Fruit fly (Drosophila melanogaster) whole organism, wandering third instar larva: Measurements from ENCODE around the gene Lectin-galC1.

ENCODE experiments used
- Abd-B ChIP-seq: fragments of >200 bp; optimal IDR thresholded peaks from 2 replicates; lab custom pipeline; 2017; ENCODE audit warnings: missing biosample characterization, missing genetic modification characterization
- CG32264 ChIP-seq: fragments of 200-800 bp; sonication (Bioruptor generic); optimal IDR thresholded peaks from 2 replicates; lab custom pipeline; 2016; ENCODE audit warnings: missing biosample characterization, missing genetic modification characterization
- CG9705 ChIP-seq: fragments of 200-800 bp; sonication (Bioruptor generic); optimal IDR thresholded peaks from 2 replicates; lab custom pipeline; 2018; ENCODE audit warnings: missing biosample characterization, mild to moderate bottlenecking, missing genetic modification characterization
- CrebA ChIP-seq: fragments of 200-800 bp; sonication (Bioruptor generic); optimal IDR thresholded peaks from 2 replicates; lab custom pipeline; 2016; ENCODE audit warnings: missing biosample characterization, mild to moderate bottlenecking, missing genetic modification characterization, borderline replicate concordance
- Dfd ChIP-seq: fragments of >200 bp; optimal IDR thresholded peaks from 2 replicates; lab custom pipeline; 2017; ENCODE audit warnings: missing biosample characterization, missing genetic modification characterization
- Dif ChIP-seq: fragments of 200-275, 200-300 bp; sonication (Bioruptor generic); optimal IDR thresholded peaks from 2 replicates; lab custom pipeline; 2018; ENCODE audit warnings: missing biosample characterization, missing genetic modification characterization; ENCODE audit not compliant: partially characterized antibody
- GATAd ChIP-seq: sonication (Bioruptor generic); optimal IDR thresholded peaks from 2 replicates; lab custom pipeline; 2016; ENCODE audit warnings: missing biosample characterization, missing genetic modification characterization
- HLH106 ChIP-seq: fragments of 200-800 bp; optimal IDR thresholded peaks from 3 replicates; lab custom pipeline; 2019; ENCODE audit warnings: missing biosample characterization, mild to moderate bottlenecking, missing genetic modification characterization, moderate library complexity
- Hnf4 ChIP-seq: fragments of 200-800 bp; sonication (Bioruptor generic); optimal IDR thresholded peaks from 2 replicates; lab custom pipeline; 2016; ENCODE audit warnings: missing biosample characterization, mild to moderate bottlenecking, missing genetic modification characterization
- Hr78 ChIP-seq: fragments of >200 bp; optimal IDR thresholded peaks from 2 replicates; lab custom pipeline; 2017; ENCODE audit warnings: missing biosample characterization, missing genetic modification characterization
- Hr83 ChIP-seq: fragments of 200-300 bp; sonication (Bioruptor generic); optimal IDR thresholded peaks from 2 replicates; lab custom pipeline; 2016; ENCODE audit warnings: missing biosample characterization, mild to moderate bottlenecking, missing genetic modification characterization, moderate library complexity; ENCODE audit not compliant: poor library complexity, severe bottlenecking
- Jra ChIP-seq: sonication (Bioruptor generic); optimal IDR thresholded peaks from 2 replicates; lab custom pipeline; 2016; ENCODE audit warnings: missing biosample characterization, missing genetic modification characterization
- N ChIP-seq: fragments of >200 bp; optimal IDR thresholded peaks from 2 replicates; lab custom pipeline; 2018; ENCODE audit warnings: missing biosample characterization, missing external identifiers, missing genetic modification characterization
- OdsH ChIP-seq: fragments of 200-800 bp; sonication (Bioruptor generic); optimal IDR thresholded peaks from 2 replicates; lab custom pipeline; 2016; ENCODE audit warnings: missing biosample characterization, mild to moderate bottlenecking, missing genetic modification characterization
- Rel ChIP-seq, 2 experiments: fragments of 200-800 bp; sonication (Bioruptor generic) in 1 of 2; optimal IDR thresholded peaks; 2 replicates in 1 of 2; 3 replicates in 1 of 2; lab custom pipeline; 2016 to 2019; ENCODE audit warnings: mild to moderate bottlenecking in 2 of 2, missing biosample characterization in 2 of 2, missing genetic modification characterization in 2 of 2, moderate library complexity in 1 of 2
- Sp1 ChIP-seq: fragments of 200-800 bp; sonication (Bioruptor generic); optimal IDR thresholded peaks from 3 replicates; lab custom pipeline; 2019; ENCODE audit warnings: missing biosample characterization, mild to moderate bottlenecking, missing genetic modification characterization, moderate library complexity
- Vsx2 ChIP-seq: fragments of 200-300, 225-300 bp; sonication (Bioruptor generic); optimal IDR thresholded peaks from 2 replicates; lab custom pipeline; 2018; ENCODE audit warnings: missing biosample characterization, missing genetic modification characterization; ENCODE audit not compliant: partially characterized antibody
- br ChIP-seq: fragments of 200-800 bp; sonication (Bioruptor generic); optimal IDR thresholded peaks from 2 replicates; lab custom pipeline; 2016; ENCODE audit warnings: missing biosample characterization, missing genetic modification characterization
- dmrt93B ChIP-seq: fragments of 200-800 bp; sonication (Bioruptor generic); optimal IDR thresholded peaks from 2 replicates; lab custom pipeline; 2018; ENCODE audit warnings: missing biosample characterization, mild to moderate bottlenecking, missing genetic modification characterization
- dsf ChIP-seq: sonication (Bioruptor generic); optimal IDR thresholded peaks from 2 replicates; lab custom pipeline; 2016; ENCODE audit warnings: missing biosample characterization, missing genetic modification characterization, borderline replicate concordance
- fru ChIP-seq: fragments of 200-800 bp; sonication (Bioruptor generic); optimal IDR thresholded peaks from 3 replicates; lab custom pipeline; 2016; ENCODE audit warnings: missing biosample characterization, mild to moderate bottlenecking, missing genetic modification characterization
- h ChIP-seq: fragments of 200-800 bp; sonication (Bioruptor generic); optimal IDR thresholded peaks from 3 replicates; lab custom pipeline; 2016; ENCODE audit warnings: missing biosample characterization, mild to moderate bottlenecking, missing genetic modification characterization
- jim ChIP-seq: fragments of 175-275, 200-325 bp; sonication (Bioruptor generic); optimal IDR thresholded peaks from 2 replicates; lab custom pipeline; 2016; ENCODE audit warnings: missing biosample characterization, mild to moderate bottlenecking, missing genetic modification characterization
- pan ChIP-seq: fragments of >200 bp; optimal IDR thresholded peaks from 2 replicates; lab custom pipeline; 2017
- psq ChIP-seq: fragments of 200-800 bp; sonication (Bioruptor generic); optimal IDR thresholded peaks from 3 replicates; lab custom pipeline; 2017; ENCODE audit warnings: missing biosample characterization, mild to moderate bottlenecking, missing genetic modification characterization, moderate library complexity
- rgr ChIP-seq: fragments of 200-800 bp; sonication (Bioruptor generic); optimal IDR thresholded peaks from 3 replicates; lab custom pipeline; 2016; ENCODE audit warnings: missing biosample characterization, mild to moderate bottlenecking, missing genetic modification characterization
- sage ChIP-seq: fragments of 200-800 bp; sonication (Bioruptor generic); optimal IDR thresholded peaks from 2 replicates; lab custom pipeline; 2016; ENCODE audit warnings: missing biosample characterization, mild to moderate bottlenecking, missing genetic modification characterization
- sv ChIP-seq: fragments of 200-800 bp; sonication (Bioruptor generic); optimal IDR thresholded peaks from 3 replicates; lab custom pipeline; 2016; ENCODE audit warnings: missing biosample characterization, missing genetic modification characterization
- tai ChIP-seq: sonication (Bioruptor generic); optimal IDR thresholded peaks from 2 replicates; lab custom pipeline; 2016; ENCODE audit warnings: missing biosample characterization, missing genetic modification characterization
- usp ChIP-seq: fragments of >200 bp; optimal IDR thresholded peaks from 2 replicates; lab custom pipeline; 2017; ENCODE audit warnings: missing biosample characterization, missing genetic modification characterization

Lectin-galC1 gene

DNA sequence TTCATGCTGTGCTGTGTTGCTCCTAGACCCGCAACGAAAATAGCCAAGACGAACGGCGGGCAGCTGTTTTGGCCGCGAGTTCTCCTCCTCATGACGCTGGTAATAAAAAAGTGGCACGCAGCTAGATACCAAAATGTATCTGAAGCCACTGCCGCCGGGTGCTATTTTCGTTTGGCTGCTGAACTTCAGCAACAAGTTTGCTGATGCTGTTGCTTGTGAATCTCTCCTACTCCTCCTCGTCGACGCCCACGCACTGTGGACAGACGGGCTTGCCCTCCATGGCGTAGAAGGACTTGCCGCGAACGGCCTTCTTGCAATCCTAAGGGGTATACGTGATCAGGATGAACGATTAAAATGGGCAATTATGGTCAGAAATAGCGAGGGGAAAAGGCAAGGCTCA, 13.8 kb upstream of the Lectin-galC1 start:
- TF ChIP-seq Dfd (GFP tag; lab: Kevin White, UChicago) (no peak), fru (GFP tag; lab: Kevin White, UChicago) (no peak), dmrt93B (GFP tag; lab: Kevin White, UChicago) (no peak), Hr83 (GFP tag; lab: Kevin White, UChicago) (no peak), N (GFP tag; lab: Kevin White, UChicago) (no peak), Sp1 (GFP tag; lab: Kevin White, UChicago) (no peak), CG9705 (GFP tag; lab: Kevin White, UChicago) (no peak), Hr78 (GFP tag; lab: Kevin White, UChicago) (no peak), dsf (GFP tag; lab: Kevin White, UChicago) (no peak), sage (no peak)

DNA sequence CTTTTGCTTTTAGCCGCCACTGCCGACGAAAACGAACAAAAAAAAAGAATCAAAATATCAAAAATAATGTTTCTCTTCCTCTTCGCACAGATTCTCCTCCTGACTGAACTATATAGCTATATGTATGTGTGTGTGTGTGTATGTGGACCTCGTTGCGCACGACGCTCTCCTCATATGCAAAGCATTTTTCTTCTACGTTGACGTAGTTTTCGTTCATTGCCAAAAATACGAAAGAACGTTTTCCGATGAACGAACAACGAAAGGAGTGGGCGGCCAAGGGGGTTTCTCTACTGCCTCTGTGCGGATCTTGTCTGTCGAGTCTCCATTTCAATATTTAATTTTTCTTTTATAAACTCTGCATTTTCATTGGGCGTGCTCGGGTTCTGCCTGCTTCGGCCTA, 12.4 kb upstream of the Lectin-galC1 start:
- TF ChIP-seq Dif (GFP tag; lab: Kevin White, UChicago) = no peak
- no peak for TF ChIP-seq Hr83 (GFP tag; lab: Kevin White, UChicago)
- no peak for TF ChIP-seq br
- TF ChIP-seq CG32264 (GFP tag; lab: Kevin White, UChicago) = no peak

DNA sequence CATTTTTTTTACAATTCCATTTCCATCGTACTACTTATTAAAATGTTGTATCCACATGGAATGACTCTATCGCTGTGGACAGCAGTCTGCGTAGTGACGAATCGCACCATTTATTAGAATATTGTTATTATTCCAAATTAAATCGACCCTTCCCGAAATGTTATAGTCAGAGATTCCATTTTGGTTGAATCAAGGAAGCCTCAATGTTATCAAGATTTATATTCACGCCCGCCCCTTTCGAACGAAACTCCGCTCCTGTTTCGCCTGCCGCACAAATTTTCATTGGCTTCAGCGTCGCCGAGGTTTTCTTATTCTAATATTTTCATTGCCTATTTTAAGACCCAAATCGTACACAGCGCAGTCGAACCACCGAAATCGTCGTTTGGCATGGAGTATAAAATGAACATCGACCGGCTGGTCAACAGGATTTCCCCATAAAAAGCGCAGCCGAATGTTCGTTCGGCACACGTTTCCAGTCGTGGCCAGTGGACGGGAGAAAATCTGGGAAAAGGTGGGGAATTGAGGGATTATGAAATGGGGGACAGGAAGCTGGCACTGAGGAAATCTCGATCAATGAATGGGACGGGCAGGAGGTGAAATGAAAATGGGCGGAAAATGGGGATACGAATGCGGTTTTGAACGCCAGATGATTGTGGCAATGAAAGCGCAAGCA, 11.4 kb upstream of the Lectin-galC1 start:
- no peak for TF ChIP-seq dmrt93B (GFP tag; lab: Kevin White, UChicago)
- TF ChIP-seq Sp1 (GFP tag; lab: Kevin White, UChicago) = no peak
- no peak for TF ChIP-seq Abd-B (GFP tag; lab: Kevin White, UChicago)
- no peak for TF ChIP-seq CrebA (GFP tag; lab: Kevin White, UChicago)
- TF ChIP-seq usp (GFP tag; lab: Kevin White, UChicago) = no peak
- TF ChIP-seq sv (GFP tag; lab: Kevin White, UChicago) = no peak
- TF ChIP-seq h (GFP tag; lab: Kevin White, UChicago) = no peak
- no peak for TF ChIP-seq OdsH (GFP tag; lab: Kevin White, UChicago)
- TF ChIP-seq tai (GFP tag; lab: Kevin White, UChicago) = no peak
- TF ChIP-seq Rel (GFP tag; optimal IDR thresholded peaks at IDR 0.05; lab: Kevin White, UChicago) = no peak
- no peak for TF ChIP-seq Rel (tag; optimal IDR thresholded peaks at IDR 0.05; lab: Kevin White, UChicago)

DNA sequence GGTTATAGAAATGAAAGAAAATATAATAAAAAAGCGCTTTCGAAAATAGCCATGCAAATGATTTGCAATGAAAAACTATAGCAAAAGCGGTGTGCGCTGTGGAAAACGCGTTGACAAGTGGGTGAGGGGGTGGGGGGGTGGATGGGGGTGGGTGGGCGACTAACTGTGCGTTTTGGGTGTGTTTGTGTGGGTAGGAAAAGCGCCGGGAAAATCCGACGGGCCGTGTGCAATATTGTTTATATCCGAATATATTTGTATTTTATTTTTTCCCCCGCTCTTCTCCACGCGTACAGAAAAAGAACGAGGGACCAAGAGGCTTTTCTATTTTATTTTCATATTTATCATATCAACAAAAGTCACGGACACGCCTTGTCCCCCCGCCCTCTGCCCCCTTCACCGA, 10.8 kb upstream of the Lectin-galC1 start:
- TF ChIP-seq usp (GFP tag; lab: Kevin White, UChicago) (no peak), sv (GFP tag; lab: Kevin White, UChicago) (no peak), pan (lab: Kevin White, UChicago) (no peak), Vsx2 (no peak), Abd-B (GFP tag; lab: Kevin White, UChicago) (no peak), HLH106 (no peak), dmrt93B (GFP tag; lab: Kevin White, UChicago) (no peak), CrebA (GFP tag; lab: Kevin White, UChicago) (no peak), Dfd (GFP tag; lab: Kevin White, UChicago) (no peak), CG32264 (GFP tag; lab: Kevin White, UChicago) (no peak), rgr (GFP tag; lab: Kevin White, UChicago) (no peak), Hnf4 (no peak), Jra (GFP tag; lab: Kevin White, UChicago) (no peak), sage (no peak)

DNA sequence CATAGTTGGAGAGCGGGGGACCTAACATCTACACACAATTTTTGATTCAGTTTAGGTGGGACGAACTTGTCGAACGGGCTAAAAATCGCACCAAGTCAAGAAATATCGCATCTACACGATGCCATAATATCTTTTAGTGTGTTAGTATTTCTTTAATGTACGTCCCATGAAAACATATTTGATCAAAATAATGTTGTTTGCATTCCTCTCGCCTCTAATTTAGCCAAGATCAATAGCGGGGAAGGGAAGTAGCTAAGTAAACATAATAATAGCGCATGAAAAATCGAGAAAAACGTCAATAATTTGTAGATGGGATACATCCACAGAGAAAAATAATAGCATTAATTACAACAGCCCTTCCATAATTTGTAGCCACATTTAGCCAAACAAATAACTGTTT, 5.3 kb upstream of the Lectin-galC1 start:
- TF ChIP-seq Sp1 (GFP tag; lab: Kevin White, UChicago) = no peak
- TF ChIP-seq Hnf4 = no peak
- TF ChIP-seq Dif (GFP tag; lab: Kevin White, UChicago) = no peak
- no peak for TF ChIP-seq sv (GFP tag; lab: Kevin White, UChicago)
- TF ChIP-seq Rel (GFP tag; optimal IDR thresholded peaks at IDR 0.05; lab: Kevin White, UChicago) = no peak
- TF ChIP-seq Rel (tag; optimal IDR thresholded peaks at IDR 0.05; lab: Kevin White, UChicago) = no peak
- no peak for TF ChIP-seq GATAd (GFP tag; lab: Kevin White, UChicago)
- no peak for TF ChIP-seq jim (GFP tag; lab: Kevin White, UChicago)
- no peak for TF ChIP-seq HLH106
- no peak for TF ChIP-seq psq (GFP tag; lab: Kevin White, UChicago)
- no peak for TF ChIP-seq Abd-B (GFP tag; lab: Kevin White, UChicago)
- TF ChIP-seq Jra (GFP tag; lab: Kevin White, UChicago) = no peak
